Worm (Caenorhabditis elegans): Measurements from ENCODE around the gene rgs-2.
A peak's percentile ranks its signal among the peaks of the same experiment; 100 is the strongest.

DNA sequence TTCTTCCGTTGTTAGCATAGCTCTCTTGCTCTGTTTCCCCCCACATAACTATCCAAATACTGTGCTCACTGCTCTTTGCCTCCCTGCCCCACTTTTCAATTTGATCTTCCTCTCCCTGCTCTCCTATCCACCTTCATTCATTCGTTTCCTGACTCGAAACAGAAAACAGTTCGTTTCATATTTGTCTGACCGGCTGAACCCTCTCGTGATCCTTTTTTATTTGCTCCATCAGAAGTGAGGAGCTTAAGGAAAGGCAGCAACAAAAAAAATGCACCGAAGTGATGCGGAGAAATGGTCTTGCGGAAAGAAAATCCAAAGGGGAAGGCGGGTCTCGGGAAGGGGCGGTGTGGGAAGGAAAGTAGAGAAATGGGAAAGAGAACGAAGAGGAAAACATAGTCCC is 9.0 kb downstream of the rgs-2 start:
- TF ChIP-seq tbx-2 (tag; optimal IDR thresholded peaks at IDR 0.05): peak; percentile 13
- no peak for TF ChIP-seq ztf-11 (tag; optimal IDR thresholded peaks at IDR 0.05)
- TF ChIP-seq nhr-77 (tag; optimal IDR thresholded peaks at IDR 0.05): no peak
